Worm (Caenorhabditis elegans) whole organism, L4 larva: ENCODE measurements around the gene rfc-1.

ENCODE experiments used
- dpl-1 ChIP-seq: fragments of 150-350 bp; optimal IDR thresholded peaks from 2 replicates; lab custom pipeline; 2014; ENCODE audit warnings: missing biosample characterization, missing genetic modification reagents, missing genetic modification characterization
- nhr-11 ChIP-seq: fragments of 150-350 bp; optimal IDR thresholded peaks from 2 replicates; lab custom pipeline; 2014; ENCODE audit warnings: missing biosample characterization, missing genetic modification characterization

DNA sequence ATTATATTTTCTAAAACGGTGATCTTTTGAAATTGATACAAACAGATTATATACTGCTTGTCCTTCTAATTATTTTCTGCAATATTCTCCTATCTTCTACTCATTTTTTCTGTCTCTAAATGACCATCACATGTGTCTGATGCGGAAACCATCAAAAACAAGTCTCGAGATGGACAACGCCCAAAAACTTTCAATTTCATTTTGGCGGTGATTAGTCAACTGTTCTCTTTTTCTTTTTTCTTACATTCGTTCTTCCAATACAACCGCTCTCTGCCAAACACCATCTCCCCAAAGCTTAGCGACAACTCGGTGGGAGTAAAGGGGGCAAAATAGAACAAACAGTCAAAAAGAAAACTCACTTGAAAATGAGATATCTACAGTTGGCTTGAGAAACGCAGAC is 12.5 kb downstream of the rfc-1 start:
- TF ChIP-seq dpl-1 (GFP tag; lab: Kevin White, UChicago) (no peak), nhr-11 (tag; lab: Kevin White, UChicago) (no peak)
